Worm (Caenorhabditis elegans) whole organism, L1 larva: ENCODE data around the gene srv-34.

ENCODE experiments used
- nhr-12 ChIP-seq: sonication (generic microtip); optimal IDR thresholded peaks from 2 replicates; lab custom pipeline; 2017; ENCODE audit warnings: missing biosample characterization, missing genetic modification characterization
- nhr-76 ChIP-seq: sonication (generic microtip); optimal IDR thresholded peaks from 2 replicates; lab custom pipeline; 2017; ENCODE audit warnings: missing biosample characterization, missing genetic modification characterization

- TF ChIP-seq nhr-76 (tag; lab: Kevin White, UChicago) (no peak), nhr-12 (tag; lab: Kevin White, UChicago) (no peak)
Observed at ce11 chrV:16403974-16404373, 29.4 kb upstream of the srv-34 start, which contains the start of gene syp-1.
